Worm (Caenorhabditis elegans) whole organism, L3 larva: ENCODE data around the gene D1025.10.

Source experiments
- ZK546.5 ChIP-seq: sonication (generic microtip); optimal IDR thresholded peaks from 2 replicates; lab custom pipeline; 2017; ENCODE audit warnings: missing biosample characterization, missing genetic modification characterization
- aly-2 ChIP-seq: fragments of 150-350 bp; optimal IDR thresholded peaks from 2 replicates; lab custom pipeline; 2014; ENCODE audit warnings: missing biosample characterization, missing genetic modification characterization
- ama-1 ChIP-seq: fragments of 150-350 bp; optimal IDR thresholded peaks from 2 replicates; lab custom pipeline; 2018
- ceh-28 ChIP-seq: fragments of 150-350 bp; optimal IDR thresholded peaks from 2 replicates; lab custom pipeline; 2014; ENCODE audit warnings: missing biosample characterization, missing genetic modification reagents, missing genetic modification characterization
- ceh-82 ChIP-seq: fragments of 150-350 bp; optimal IDR thresholded peaks from 2 replicates; lab custom pipeline; 2014; ENCODE audit warnings: missing biosample characterization, missing genetic modification characterization
- ceh-9 ChIP-seq: sonication (generic microtip); optimal IDR thresholded peaks from 2 replicates; lab custom pipeline; 2018; ENCODE audit warnings: missing biosample characterization, missing genetic modification characterization
- daf-12 ChIP-seq: fragments of 150-350 bp; optimal IDR thresholded peaks from 2 replicates; lab custom pipeline; 2014; ENCODE audit warnings: missing biosample characterization, missing genetic modification reagents, missing genetic modification characterization
- egl-27 ChIP-seq: sonication (generic microtip); optimal IDR thresholded peaks from 4 replicates; lab custom pipeline; 2017; ENCODE audit warnings: missing biosample characterization, missing genetic modification reagents, missing genetic modification characterization
- egl-5 ChIP-seq: fragments of 150-350 bp; optimal IDR thresholded peaks from 2 replicates; lab custom pipeline; 2017; ENCODE audit warnings: missing biosample characterization, missing genetic modification reagents, missing genetic modification characterization, inconsistent platforms
- elt-1 ChIP-seq: fragments of 150-350 bp; optimal IDR thresholded peaks from 2 replicates; lab custom pipeline; 2014; ENCODE audit warnings: missing biosample characterization, missing genetic modification characterization
- elt-2 ChIP-seq: sonication (generic microtip); optimal IDR thresholded peaks from 2 replicates; lab custom pipeline; 2016; ENCODE audit warnings: missing genetic modification reagents, mild to moderate bottlenecking, missing genetic modification characterization, missing compliant biosample characterization
- elt-3 ChIP-seq, 3 experiments: fragments of 150-350 bp in 1 of 3; sonication (generic microtip) in 2 of 3; optimal IDR thresholded peaks; 2 replicates in 2 of 3; 4 replicates in 1 of 3; lab custom pipeline; 2014 to 2017; ENCODE audit warnings: missing biosample characterization in 3 of 3, missing genetic modification characterization in 3 of 3
- eor-1 ChIP-seq, 2 experiments: fragments of 150-350 bp; optimal IDR thresholded peaks; 2 replicates each; lab custom pipeline; 2014 to 2018; ENCODE audit warnings: missing biosample characterization in 2 of 2, missing genetic modification characterization in 2 of 2
- fkh-10 ChIP-seq: sonication (generic microtip); optimal IDR thresholded peaks from 2 replicates; lab custom pipeline; 2017; ENCODE audit warnings: missing biosample characterization, missing genetic modification reagents, missing genetic modification characterization
- fkh-2 ChIP-seq: fragments of 150-350 bp; optimal IDR thresholded peaks from 2 replicates; lab custom pipeline; 2014; ENCODE audit warnings: missing biosample characterization, missing genetic modification reagents, missing genetic modification characterization
- fos-1 ChIP-seq: fragments of 150-350 bp; optimal IDR thresholded peaks from 2 replicates; lab custom pipeline; 2014; ENCODE audit warnings: missing biosample characterization, missing genetic modification characterization
- jun-1 ChIP-seq: fragments of 150-350 bp; optimal IDR thresholded peaks from 2 replicates; lab custom pipeline; 2014; ENCODE audit warnings: missing biosample characterization, missing genetic modification reagents, missing genetic modification characterization
- lsy-12 ChIP-seq: sonication (generic microtip); optimal IDR thresholded peaks from 2 replicates; lab custom pipeline; 2016; ENCODE audit warnings: mild to moderate bottlenecking, missing genetic modification characterization, missing compliant biosample characterization
- mdl-1 ChIP-seq: fragments of 150-350 bp; optimal IDR thresholded peaks from 2 replicates; lab custom pipeline; 2014; ENCODE audit warnings: missing biosample characterization, missing genetic modification characterization
- mml-1 ChIP-seq: fragments of 150-350 bp; sonication (generic microtip); optimal IDR thresholded peaks from 3 replicates; lab custom pipeline; 2014; ENCODE audit warnings: missing biosample characterization, missing genetic modification characterization
- nfya-1 ChIP-seq: sonication (generic microtip); optimal IDR thresholded peaks from 2 replicates; lab custom pipeline; 2017; ENCODE audit warnings: missing genetic modification characterization, mild to moderate bottlenecking, missing compliant biosample characterization, antibody characterized with exemption, moderate library complexity; ENCODE audit not compliant: insufficient read depth
- nhr-11 ChIP-seq: fragments of 150-350 bp; optimal IDR thresholded peaks from 2 replicates; lab custom pipeline; 2014; ENCODE audit warnings: missing biosample characterization, missing genetic modification characterization
- nhr-12 ChIP-seq: fragments of 150-350 bp; optimal IDR thresholded peaks from 2 replicates; lab custom pipeline; 2014; ENCODE audit warnings: missing biosample characterization, missing genetic modification characterization
- nhr-23 ChIP-seq: fragments of 150-350 bp; optimal IDR thresholded peaks from 2 replicates; lab custom pipeline; 2014; ENCODE audit warnings: missing biosample characterization, missing genetic modification reagents, missing genetic modification characterization
- nhr-28 ChIP-seq: fragments of 150-350 bp; optimal IDR thresholded peaks from 2 replicates; lab custom pipeline; 2014; ENCODE audit warnings: missing biosample characterization, missing genetic modification characterization
- nhr-67 ChIP-seq: fragments of 150-350 bp; optimal IDR thresholded peaks from 2 replicates; lab custom pipeline; 2014; ENCODE audit warnings: missing biosample characterization, missing genetic modification characterization
- nhr-76 ChIP-seq: fragments of 150-350 bp; sonication (generic microtip); optimal IDR thresholded peaks from 5 replicates; lab custom pipeline; 2014; ENCODE audit warnings: missing biosample characterization, missing genetic modification characterization
- pha-4 ChIP-seq: fragments of 150-350 bp; optimal IDR thresholded peaks from 2 replicates; lab custom pipeline; 2014; ENCODE audit warnings: missing biosample characterization, missing genetic modification reagents, missing genetic modification characterization
- pqm-1 ChIP-seq: fragments of 150-350 bp; optimal IDR thresholded peaks from 2 replicates; lab custom pipeline; 2017; ENCODE audit warnings: missing biosample characterization, missing genetic modification characterization, inconsistent platforms
- skn-1 ChIP-seq: fragments of 150-350 bp; optimal IDR thresholded peaks from 2 replicates; lab custom pipeline; 2014; ENCODE audit warnings: missing biosample characterization, missing genetic modification characterization
- snpc-4 ChIP-seq: fragments of 150-350 bp; optimal IDR thresholded peaks from 2 replicates; lab custom pipeline; 2014; ENCODE audit warnings: missing biosample characterization, missing genetic modification characterization
- tbx-2 ChIP-seq: sonication (generic microtip); optimal IDR thresholded peaks from 2 replicates; lab custom pipeline; 2016; ENCODE audit warnings: mild to moderate bottlenecking, missing genetic modification characterization, missing compliant biosample characterization
- unc-39 ChIP-seq: sonication (generic microtip); optimal IDR thresholded peaks from 4 replicates; lab custom pipeline; 2017; ENCODE audit warnings: missing biosample characterization, missing genetic modification characterization
- unc-62 ChIP-seq: fragments of 150-350 bp; sonication (generic microtip); optimal IDR thresholded peaks from 4 replicates; lab custom pipeline; 2014; ENCODE audit warnings: missing biosample characterization, missing genetic modification reagents, missing genetic modification characterization
- zag-1 ChIP-seq: fragments of 150-350 bp; optimal IDR thresholded peaks from 2 replicates; lab custom pipeline; 2014; ENCODE audit warnings: missing biosample characterization, missing genetic modification characterization
- ztf-11 ChIP-seq: fragments of 150-350 bp; optimal IDR thresholded peaks from 2 replicates; lab custom pipeline; 2014; ENCODE audit warnings: missing biosample characterization, missing genetic modification characterization
- ztf-4 ChIP-seq: fragments of 150-350 bp; optimal IDR thresholded peaks from 2 replicates; lab custom pipeline; 2014; ENCODE audit warnings: missing biosample characterization, missing genetic modification characterization

The D1025.10 gene

DNA sequence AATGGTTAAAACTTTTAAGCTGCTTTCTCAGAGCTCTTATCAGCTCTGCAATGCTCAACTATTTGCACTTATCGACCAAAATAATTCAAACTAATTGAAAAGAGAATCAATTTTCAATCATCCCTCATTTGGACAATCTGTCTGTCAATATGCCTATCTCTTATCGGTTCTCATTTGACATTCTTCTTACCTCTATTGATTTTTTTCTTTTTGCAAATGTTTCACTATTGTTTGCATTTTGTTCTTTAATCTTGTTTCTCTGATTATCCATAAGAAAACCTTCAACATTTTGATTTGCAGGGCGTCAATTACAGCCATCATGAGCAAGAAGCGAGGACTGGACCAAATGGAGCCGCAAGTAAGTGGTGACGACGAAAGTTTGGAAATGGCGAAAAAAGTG lies at the start of gene D1025.10:
Gene D1025.10, plus strand, starts transcription at position 301 of the 400 bp plus-strand sequence.
- TF ChIP-seq eor-1 (tag; optimal IDR thresholded peaks at IDR 0.05; lab: Kevin White, UChicago): no peak
- no peak for TF ChIP-seq elt-2 (tag; lab: Kevin White, UChicago)
- TF ChIP-seq nhr-28 (tag; lab: Kevin White, UChicago): no peak
- TF ChIP-seq egl-5 (tag; lab: Kevin White, UChicago): no peak
- no peak for TF ChIP-seq ceh-82 (tag; lab: Kevin White, UChicago)
- no peak for TF ChIP-seq nhr-11 (tag; lab: Kevin White, UChicago)
- no peak for TF ChIP-seq jun-1
- no peak for TF ChIP-seq ceh-9 (tag; lab: Kevin White, UChicago)
- TF ChIP-seq ceh-28 (tag; lab: Kevin White, UChicago): no peak
- no peak for TF ChIP-seq pqm-1 (tag; lab: Kevin White, UChicago)
- no peak for TF ChIP-seq ztf-11 (tag; lab: Kevin White, UChicago)
- TF ChIP-seq pha-4 (tag; lab: Kevin White, UChicago): no peak
- TF ChIP-seq daf-12 (tag; lab: Kevin White, UChicago): no peak
- no peak for TF ChIP-seq aly-2 (tag; lab: Kevin White, UChicago)
- no peak for TF ChIP-seq zag-1 (tag; lab: Kevin White, UChicago)

DNA sequence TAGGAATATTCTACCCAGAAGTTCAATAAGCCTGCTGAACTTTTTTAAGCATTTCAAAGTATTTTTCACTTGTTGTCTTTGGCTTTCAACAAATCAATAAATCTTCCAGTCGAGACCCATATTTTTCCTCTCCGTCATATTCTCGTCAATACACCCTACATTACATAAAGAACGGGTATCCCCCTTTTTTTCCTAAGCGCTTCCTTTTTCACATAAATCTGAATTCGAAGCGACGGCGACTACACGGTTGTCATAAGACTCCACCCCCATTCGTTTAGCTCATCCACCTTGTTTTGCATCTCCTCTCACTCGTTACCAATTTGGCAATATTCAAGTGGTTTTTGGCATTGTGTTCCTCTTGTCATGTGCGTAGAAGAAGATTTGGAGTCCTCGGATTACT lies 47.4 kb upstream of the D1025.10 start, which contains the start of gene M163.9:
Gene M163.9, plus strand, starts transcription at position 301 of the 400 bp plus-strand sequence.
- TF ChIP-seq jun-1 (no peak), unc-62 (no peak), ztf-11 (tag; lab: Kevin White, UChicago) (no peak), unc-39 (tag; lab: Kevin White, UChicago) (no peak), fkh-10 (GFP tag; lab: Kevin White, UChicago) (no peak), elt-2 (tag; lab: Kevin White, UChicago) (no peak), nhr-11 (tag; lab: Kevin White, UChicago) (no peak), nhr-12 (no peak), ceh-28 (tag; lab: Kevin White, UChicago) (no peak), elt-1 (no peak), aly-2 (tag; lab: Kevin White, UChicago) (no peak), mdl-1 (tag; lab: Kevin White, UChicago) (no peak), daf-12 (tag; lab: Kevin White, UChicago) (no peak), mml-1 (tag; lab: Kevin White, UChicago) (no peak), pqm-1 (tag; lab: Kevin White, UChicago) (no peak), nhr-67 (tag; lab: Kevin White, UChicago) (no peak), nfya-1 (tag; lab: Kevin White, UChicago) (no peak), egl-27 (tag; lab: Kevin White, UChicago) (no peak), nhr-76 (tag; lab: Kevin White, UChicago) (no peak), skn-1 (no peak)

DNA sequence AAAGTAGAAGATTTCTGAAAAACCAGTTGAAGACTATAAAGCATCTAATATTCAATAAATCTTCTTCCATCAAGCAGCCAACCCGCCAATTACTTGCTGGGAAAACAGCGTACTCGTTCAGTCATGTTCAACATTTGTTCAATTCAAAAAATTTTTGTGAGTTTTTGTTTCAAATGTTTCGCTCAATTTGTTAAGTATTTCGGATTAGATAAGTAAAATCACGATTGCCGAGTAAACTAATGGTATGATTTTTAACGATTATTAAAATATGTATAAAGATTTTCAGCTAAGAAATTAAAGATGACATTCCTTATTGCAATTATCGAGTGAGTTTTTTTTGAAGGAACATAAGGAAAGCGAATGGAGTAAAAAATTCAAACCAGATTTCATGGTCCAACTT lies 46.0 kb upstream of the D1025.10 start, which contains the start of gene M163.10:
Gene M163.10, plus strand, starts transcription at position 301 of the 400 bp plus-strand sequence.
- TF ChIP-seq egl-5 (tag; lab: Kevin White, UChicago) (no peak), elt-3 (tag; optimal IDR thresholded peaks at IDR 0.05; lab: Kevin White, UChicago) (no peak), mdl-1 (tag; lab: Kevin White, UChicago) (no peak), fos-1 (tag; lab: Kevin White, UChicago) (no peak), lsy-12 (tag; lab: Kevin White, UChicago) (no peak), pqm-1 (tag; lab: Kevin White, UChicago) (no peak), ZK546.5 (tag; lab: Kevin White, UChicago) (no peak), tbx-2 (tag; lab: Kevin White, UChicago) (no peak), pha-4 (tag; lab: Kevin White, UChicago) (no peak), unc-62 (no peak), fkh-2 (tag; lab: Kevin White, UChicago) (no peak), nhr-67 (tag; lab: Kevin White, UChicago) (no peak), mml-1 (tag; lab: Kevin White, UChicago) (no peak), ztf-4 (no peak), nhr-28 (tag; lab: Kevin White, UChicago) (no peak), nhr-23 (tag; lab: Kevin White, UChicago) (no peak), ceh-28 (tag; lab: Kevin White, UChicago) (no peak), zag-1 (tag; lab: Kevin White, UChicago) (no peak)

DNA sequence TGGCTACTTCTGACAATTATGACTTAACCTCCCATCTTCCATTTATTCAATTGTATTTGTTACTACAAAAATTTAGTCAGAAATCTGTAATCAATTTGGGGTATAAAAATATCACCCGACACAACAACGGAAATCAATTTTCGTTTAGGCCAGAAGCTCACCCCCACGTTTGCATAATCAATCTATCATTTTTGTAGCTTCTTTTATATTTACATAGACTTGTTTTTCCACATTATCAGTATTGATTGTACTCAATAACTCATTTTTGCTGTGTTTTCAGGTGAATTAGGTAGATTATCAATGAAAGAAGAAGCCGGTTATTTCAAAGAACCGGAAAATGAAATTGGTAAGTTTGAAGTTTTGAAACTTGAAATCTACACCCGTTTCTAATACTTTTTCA lies 42.9 kb upstream of the D1025.10 start, which contains the start of gene M163.5:
Gene M163.5, plus strand, starts transcription at position 301 of the 400 bp plus-strand sequence.
- TF ChIP-seq ama-1 (lab: Kevin White, UChicago): no peak
- no peak for TF ChIP-seq unc-39 (tag; lab: Kevin White, UChicago)
- no peak for TF ChIP-seq ceh-82 (tag; lab: Kevin White, UChicago)
- no peak for TF ChIP-seq unc-62
- TF ChIP-seq ztf-4: no peak
- TF ChIP-seq pha-4 (tag; lab: Kevin White, UChicago): no peak
- TF ChIP-seq fkh-10 (GFP tag; lab: Kevin White, UChicago): no peak
- TF ChIP-seq nfya-1 (tag; lab: Kevin White, UChicago): no peak
- no peak for TF ChIP-seq egl-5 (tag; lab: Kevin White, UChicago)
- TF ChIP-seq daf-12 (tag; lab: Kevin White, UChicago): no peak
- TF ChIP-seq snpc-4 (tag; lab: Kevin White, UChicago): no peak
- TF ChIP-seq nhr-67 (tag; lab: Kevin White, UChicago): no peak
- TF ChIP-seq, all 47 proteins: peak for 0
